Fruit fly (Drosophila melanogaster): ENCODE measurements around the gene CG4829.

The CG4829 gene

DNA sequence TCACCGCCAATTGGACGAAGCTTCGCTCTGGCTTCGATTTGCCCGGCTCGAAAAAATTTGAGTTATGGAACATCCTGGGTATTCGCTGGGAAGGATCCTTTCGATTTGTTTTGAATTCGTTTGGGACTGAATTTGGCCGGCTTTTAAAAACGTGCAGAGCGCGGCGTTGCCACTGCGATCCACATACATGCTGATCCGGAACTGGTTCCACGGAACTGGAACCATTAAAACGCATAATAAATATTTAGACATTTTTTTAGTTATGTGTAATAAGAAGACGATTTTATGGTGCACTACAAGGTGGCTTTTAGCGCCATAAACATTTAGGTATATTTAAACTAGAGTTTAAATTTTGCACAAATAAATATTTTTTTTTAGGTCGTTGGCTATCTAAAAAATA, 20.4 kb upstream of the CG4829 start, which contains the start of gene Rrp45:
Gene Rrp45, minus strand, starts transcription at position 209 of the 400 bp plus-strand sequence.
- TF ChIP-seq Taf1 (GFP tag; IDR thresholded peaks at IDR 0.05), result no peak
- TF ChIP-seq CG3995 (GFP tag; optimal IDR thresholded peaks at IDR 0.05), result peak; percentile 88
- TF ChIP-seq CG18599 (GFP tag; optimal IDR thresholded peaks at IDR 0.05), result no peak
- TF ChIP-seq cwo (GFP tag; optimal IDR thresholded peaks at IDR 0.05), result peak; percentile 4
- TF ChIP-seq CG6654 (GFP tag; optimal IDR thresholded peaks at IDR 0.05), result no peak
- peak; percentile 37 for TF ChIP-seq MESR4 (GFP tag; optimal IDR thresholded peaks at IDR 0.05)
- peak; percentile 5 for TF ChIP-seq CG2116 (GFP tag; optimal IDR thresholded peaks at IDR 0.05)
- peak; percentile 16 for TF ChIP-seq BEAF-32 (GFP tag; optimal IDR thresholded peaks at IDR 0.05)
- peak; percentile 31 for TF ChIP-seq pzg (GFP tag; optimal IDR thresholded peaks at IDR 0.05)
- TF ChIP-seq Poxn (GFP tag; IDR thresholded peaks at IDR 0.05), result no peak
- peak; percentile 14 for TF ChIP-seq Max (GFP tag; optimal IDR thresholded peaks at IDR 0.05)
- peak; percentile 30; the same call in 1 of the 2 replicates for TF ChIP-seq CG3847 (GFP tag; IDR thresholded peaks at IDR 0.05)
- TF ChIP-seq Dref (GFP tag; IDR thresholded peaks at IDR 0.05), result 0 out of 2 replicates have a peak, but pooled peaks have one; percentile 21
- peak; percentile 64 for TF ChIP-seq Med (GFP tag)
- TF ChIP-seq hb (GFP tag; IDR thresholded peaks at IDR 0.05; ENCODE audit: partially characterized antibody), result no peak
- peak; percentile 9 for TF ChIP-seq sens (GFP tag)
- no peak for TF ChIP-seq CG2202 (tag; optimal IDR thresholded peaks at IDR 0.05)
- no peak for TF ChIP-seq H2.0 (GFP tag; IDR thresholded peaks at IDR 0.05)
- TF ChIP-seq amos (GFP tag; IDR thresholded peaks at IDR 0.05; ENCODE audit: partially characterized antibody), result peak; percentile 44; the same call in 1 of the 2 replicates
- TF ChIP-seq Rfx (GFP tag; IDR thresholded peaks at IDR 0.05), result 0 out of 2 replicates have a peak, but pooled peaks have one; percentile 21
- TF ChIP-seq Deaf1 (tag; optimal IDR thresholded peaks at IDR 0.05), result no peak
- TF ChIP-seq CG10431 (GFP tag; optimal IDR thresholded peaks at IDR 0.05), result peak; percentile 96
- peak; percentile 73 for TF ChIP-seq row (GFP tag; IDR thresholded peaks at IDR 0.05)
- TF ChIP-seq dm (GFP tag; optimal IDR thresholded peaks at IDR 0.05), result peak; percentile 66
- TF ChIP-seq CG1792 (GFP tag; optimal IDR thresholded peaks at IDR 0.05), result no peak
- peak; percentile 20; the same call in 1 of the 3 replicates for TF ChIP-seq knrl (GFP tag; IDR thresholded peaks at IDR 0.05; ENCODE audit: partially characterized antibody)
- TF ChIP-seq HHEX (GFP tag; optimal IDR thresholded peaks at IDR 0.05), result no peak
- TF ChIP-seq CG15514 (GFP tag; optimal IDR thresholded peaks at IDR 0.05), result peak; percentile 99
- TF ChIP-seq esg (GFP tag; conservative IDR thresholded peaks at IDR 0.05), result no peak
- TF ChIP-seq MBD-R2 (GFP tag; IDR thresholded peaks at IDR 0.05), result peak; percentile 77
- TF ChIP-seq CG12236 (GFP tag; optimal IDR thresholded peaks at IDR 0.05), result no peak
- TF ChIP-seq Dp (GFP tag; optimal IDR thresholded peaks at IDR 0.05), result peak; percentile 41
- TF ChIP-seq Ets65A (GFP tag), result peak; percentile 39
- TF ChIP-seq bigmax (GFP tag; optimal IDR thresholded peaks at IDR 0.05), result no peak
- peak; percentile 50 for TF ChIP-seq E2f2 (GFP tag; IDR thresholded peaks at IDR 0.05)
- no peak for TF ChIP-seq CG8359 (GFP tag; optimal IDR thresholded peaks at IDR 0.05; ENCODE audit: borderline replicate concordance)

DNA sequence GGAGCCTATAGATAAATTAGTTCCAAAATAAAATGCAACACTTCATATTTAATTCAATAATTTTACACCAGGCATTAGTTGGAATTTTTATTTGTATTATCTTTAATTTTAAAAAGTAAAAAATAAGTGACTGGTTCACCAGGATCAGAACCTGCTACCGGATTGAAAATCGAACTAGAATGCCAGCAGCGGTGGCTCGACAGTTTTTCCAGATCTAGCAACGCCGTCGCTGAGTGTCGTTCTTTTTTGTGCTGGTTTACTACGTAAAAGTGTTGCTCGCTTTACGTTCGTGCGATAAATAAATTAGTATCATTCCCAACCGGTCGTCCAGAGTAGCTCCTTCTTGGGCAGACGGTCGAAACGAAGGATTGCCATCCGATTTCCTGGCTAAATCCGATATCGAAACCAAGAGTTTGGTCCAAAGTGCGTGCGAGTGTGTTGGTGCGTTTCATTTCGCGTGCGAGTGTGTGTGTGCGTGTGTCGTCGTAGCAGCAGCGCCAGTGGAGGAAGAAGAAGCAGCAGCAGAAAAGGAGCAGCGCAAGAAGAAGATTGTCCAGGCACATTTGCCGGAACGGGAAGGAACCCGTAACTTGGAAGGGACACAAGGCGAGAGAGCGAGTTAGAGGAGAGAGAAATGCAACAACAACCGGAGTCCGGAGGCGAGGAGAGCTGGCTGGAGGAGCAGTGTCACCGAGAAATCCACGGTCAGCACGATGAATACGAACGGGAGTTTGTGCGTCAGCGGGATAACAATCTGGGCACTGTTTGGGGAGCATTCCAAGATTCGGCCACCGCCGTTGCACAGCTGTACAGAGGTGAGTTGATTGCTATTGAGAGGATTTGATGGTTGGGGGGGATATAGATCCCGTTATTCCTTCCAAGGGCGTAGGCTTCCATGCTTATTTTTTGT, 19.3 kb upstream of the CG4829 start, which contains the start of gene CG4768:
Gene CG4768, plus strand, starts transcription at position 200 of the 910 bp plus-strand sequence.
- TF ChIP-seq E2f2 (GFP tag; IDR thresholded peaks at IDR 0.05) (peak; percentile 27; the same call in 1 of the 2 replicates), tx (GFP tag; optimal IDR thresholded peaks at IDR 0.05) (no peak), Dek (tag; optimal IDR thresholded peaks at IDR 0.05) (no peak), HmgD (GFP tag; optimal IDR thresholded peaks at IDR 0.05) (peak; percentile 3), YL-1 (GFP tag; optimal IDR thresholded peaks at IDR 0.05) (peak; percentile 10), row (GFP tag; IDR thresholded peaks at IDR 0.05) (peak; percentile 73), CG31441 (GFP tag; IDR thresholded peaks at IDR 0.05) (0 out of 2 replicates have a peak, but pooled peaks have one; percentile 13), NfI (GFP tag; optimal IDR thresholded peaks at IDR 0.05) (peak; percentile 19), CG11085 (GFP tag; IDR thresholded peaks at IDR 0.05) (no peak), Opbp (GFP tag; IDR thresholded peaks at IDR 0.05; ENCODE audit: partially characterized antibody) (no peak), cg (GFP tag; optimal IDR thresholded peaks at IDR 0.05) (peak; percentile 86), ro (GFP tag; IDR thresholded peaks at IDR 0.05) (no peak), insv (GFP tag; optimal IDR thresholded peaks at IDR 0.05) (peak in 1 of 2 experiments; percentile 50), Rfx (GFP tag; IDR thresholded peaks at IDR 0.05) (0 out of 2 replicates have a peak, but pooled peaks have one; percentile 8), CG7745 (tag; optimal IDR thresholded peaks at IDR 0.05) (no peak)

Data from whole organism, embryonic.